Worm (Caenorhabditis elegans): ENCODE measurements around the gene clk-1.

DNA sequence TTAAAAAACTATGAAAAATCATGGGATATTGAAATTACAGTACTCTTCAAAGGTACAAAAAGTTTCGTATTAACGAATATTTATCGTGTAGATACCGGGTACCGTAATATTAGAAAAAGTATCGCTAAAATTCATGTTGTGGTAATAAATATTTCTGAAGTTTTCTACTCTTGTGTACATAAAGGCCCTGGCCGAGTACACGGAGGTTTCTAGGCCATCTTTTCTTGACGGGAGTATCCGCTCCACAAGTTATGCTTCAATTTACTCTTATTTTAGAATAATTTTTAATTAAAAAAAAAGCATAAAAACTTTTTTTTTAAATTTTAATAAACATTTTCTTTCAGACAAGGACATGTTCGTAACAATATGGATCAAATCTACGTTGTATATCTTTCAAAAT lies 44.6 kb upstream of the clk-1 start:
- no peak for TF ChIP-seq gei-8 (GFP tag; optimal IDR thresholded peaks at IDR 0.05)
- TF ChIP-seq F49E8.2 (tag; optimal IDR thresholded peaks at IDR 0.05; ENCODE audit: borderline replicate concordance), result no peak
- TF ChIP-seq mdl-1 (tag; optimal IDR thresholded peaks at IDR 0.05), result no peak
- no peak for TF ChIP-seq ceh-82 (tag; optimal IDR thresholded peaks at IDR 0.05)
- no peak for TF ChIP-seq F37D6.2 (tag; optimal IDR thresholded peaks at IDR 0.05)
- peak; percentile 58 for TF ChIP-seq mes-2 (tag; optimal IDR thresholded peaks at IDR 0.05; ENCODE audit: poor library complexity, severe bottlenecking)
- TF ChIP-seq dmd-8 (GFP tag; IDR thresholded peaks at IDR 0.05), result no peak
